Worm (Caenorhabditis elegans): ENCODE results near the gene srh-41.

ce11 chrII:14239924-14240323 is 47.3 kb downstream of the srh-41 start:
- no peak for TF ChIP-seq ztf-23 (GFP tag; IDR thresholded peaks at IDR 0.05)
- no peak for TF ChIP-seq T22C8.4 (GFP tag; IDR thresholded peaks at IDR 0.05)
- TF ChIP-seq tab-1 (GFP tag; IDR thresholded peaks at IDR 0.05) = no peak
- no peak for TF ChIP-seq cog-1 (tag; optimal IDR thresholded peaks at IDR 0.05)
- TF ChIP-seq med-1 (GFP tag; optimal IDR thresholded peaks at IDR 0.05; ENCODE audit: insufficient read depth) = no peak
- no peak for TF ChIP-seq flt-1 (GFP tag; IDR thresholded peaks at IDR 0.05)
